Worm (Caenorhabditis elegans) whole organism, midembryonic: ENCODE results near the gene ZC116.5.

Source experiments
- T22C8.4 ChIP-seq: fragments of 200-800 bp; sonication (Bioruptor generic); IDR thresholded peaks from 2 replicates; pipeline ENCODE4 v1.3.6; 2022; ENCODE audit warnings: missing genetic modification characterization, missing compliant biosample characterization
- klf-2 ChIP-seq: fragments of 200-800 bp; sonication (Bioruptor generic); conservative IDR thresholded peaks from 2 replicates; pipeline ENCODE4 v1.3.6; 2022; ENCODE audit warnings: missing genetic modification reagents, missing genetic modification characterization, missing compliant biosample characterization
- ref-1 ChIP-seq: fragments of 200-800 bp; sonication (Bioruptor generic); conservative IDR thresholded peaks from 2 replicates; pipeline ENCODE4 v1.3.6; 2022; ENCODE audit warnings: missing genetic modification reagents, missing genetic modification characterization, missing compliant biosample characterization
- ztf-29 ChIP-seq: fragments of 200-800 bp; sonication (Bioruptor generic); IDR thresholded peaks from 2 replicates; pipeline ENCODE4 v1.3.6; 2022; ENCODE audit warnings: missing genetic modification reagents, missing genetic modification characterization, missing compliant biosample characterization

ZC116.5 gene

ce11 chrV:12563187-12563586 is 45.6 kb downstream of the ZC116.5 start, which contains the start of gene mrps-5:
Gene mrps-5 (plus strand): TSS chrV:12563487.
- TF ChIP-seq klf-2 (GFP tag; lab: Robert Waterston, UW) (no peak), ref-1 (GFP tag; lab: Robert Waterston, UW) (no peak), T22C8.4 (GFP tag; lab: Robert Waterston, UW) (no peak)

DNA sequence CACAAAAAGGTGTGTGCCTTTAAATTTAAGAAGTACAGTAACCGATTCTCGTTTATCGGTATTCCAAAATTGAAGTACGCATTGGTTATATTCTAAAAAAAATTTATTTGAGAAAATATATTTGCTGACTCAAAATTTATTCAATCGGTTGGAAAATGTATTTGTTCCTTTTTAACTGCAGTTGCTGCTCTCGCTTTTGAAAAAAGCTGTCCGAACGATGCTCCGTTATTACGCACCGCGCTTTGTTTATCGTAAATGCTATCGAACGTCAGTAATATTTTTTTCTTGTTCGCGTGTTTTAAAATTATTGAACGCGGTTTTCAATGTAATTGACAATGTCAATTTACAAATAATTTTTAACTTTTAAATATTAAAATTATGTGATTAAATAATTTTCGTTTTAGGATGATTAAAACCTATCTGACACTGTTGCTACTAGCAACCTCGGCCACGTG is 48.4 kb downstream of the ZC116.5 start, which contains the start of gene sel-1:
TSS of gene sel-1 (plus strand) at position 405 of the 455 bp plus-strand sequence.
- no peak for TF ChIP-seq ztf-29
